Worm (Caenorhabditis elegans): Measurements from ENCODE around the gene famk-1.

- TF ChIP-seq W03F9.2 (tag; optimal IDR thresholded peaks at IDR 0.05) (no peak), him-1 (tag; optimal IDR thresholded peaks at IDR 0.05) (no peak)
Observed at ce11 chrX:15170958-15171357, 42.1 kb downstream of the famk-1 start.
